Fruit fly (Drosophila melanogaster): ENCODE results near the gene CG15014.

CG15014 gene

dm6 chr3L:4348072-4348471 lies 26.0 kb upstream of the CG15014 start (continued):
- TF ChIP-seq CG1621 (tag; optimal IDR thresholded peaks at IDR 0.05) (no peak), Lpt (GFP tag; optimal IDR thresholded peaks at IDR 0.05) (no peak), CG10669 (GFP tag; optimal IDR thresholded peaks at IDR 0.05) (peak; percentile 18), Sox102F (GFP tag; optimal IDR thresholded peaks at IDR 0.05) (no peak), Hr38 (GFP tag; optimal IDR thresholded peaks at IDR 0.05) (no peak), CG8632 (GFP tag; optimal IDR thresholded peaks at IDR 0.05) (no peak), CG8319 (GFP tag; optimal IDR thresholded peaks at IDR 0.05) (no peak)

dm6 chr3L:4346379-4346778 lies 24.3 kb upstream of the CG15014 start:
- peak; percentile 92 for TF ChIP-seq Eip78C (GFP tag)
- TF ChIP-seq Eip93F (GFP tag; optimal IDR thresholded peaks at IDR 0.05): no peak
- TF ChIP-seq fd85E (GFP tag; optimal IDR thresholded peaks at IDR 0.05): no peak
- TF ChIP-seq Eip75B (GFP tag; optimal IDR thresholded peaks at IDR 0.05): peak; percentile 59
- TF ChIP-seq CG6163 (GFP tag; IDR thresholded peaks at IDR 0.05): peak; percentile 31; the same call in 1 of the 3 replicates
- TF ChIP-seq Ets96B (tag; optimal IDR thresholded peaks at IDR 0.05): peak; percentile 24
- TF ChIP-seq cyc (GFP tag; optimal IDR thresholded peaks at IDR 0.05): no peak
- no peak for TF ChIP-seq CG16779 (tag; optimal IDR thresholded peaks at IDR 0.05)
- TF ChIP-seq CG10631 (GFP tag; optimal IDR thresholded peaks at IDR 0.05): peak; percentile 67
- peak; percentile 6 for TF ChIP-seq Lpt (GFP tag; optimal IDR thresholded peaks at IDR 0.05)
- TF ChIP-seq CG32006 (GFP tag; optimal IDR thresholded peaks at IDR 0.05): peak; percentile 79
- peak; percentile 46 for TF ChIP-seq CG3032 (tag; optimal IDR thresholded peaks at IDR 0.05)
- TF ChIP-seq salr (GFP tag; optimal IDR thresholded peaks at IDR 0.05): peak; percentile 7 to 51
- TF ChIP-seq eg (GFP tag; IDR thresholded peaks at IDR 0.05): peak; percentile 58; the same call in 2 of the 3 replicates
- TF ChIP-seq CG31627 (GFP tag; optimal IDR thresholded peaks at IDR 0.05): no peak
- TF ChIP-seq CG6808 (GFP tag; optimal IDR thresholded peaks at IDR 0.05): peak; percentile 14
- peak; percentile 41 for TF ChIP-seq CG3919 (GFP tag; optimal IDR thresholded peaks at IDR 0.05)
- peak; percentile 46 for TF ChIP-seq CG10669 (GFP tag; optimal IDR thresholded peaks at IDR 0.05)
- no peak for TF ChIP-seq dac (GFP tag; optimal IDR thresholded peaks at IDR 0.05)
- TF ChIP-seq pdm3 (GFP tag; optimal IDR thresholded peaks at IDR 0.05): peak; percentile 54
- TF ChIP-seq Hr4 (GFP tag; optimal IDR thresholded peaks at IDR 0.05): peak; percentile 63
- TF ChIP-seq topi (GFP tag; optimal IDR thresholded peaks at IDR 0.05): peak; percentile 6
- peak; percentile 24 for TF ChIP-seq CG11762 (GFP tag; optimal IDR thresholded peaks at IDR 0.05; ENCODE audit: insufficient read depth)
- TF ChIP-seq CG7368 (GFP tag; optimal IDR thresholded peaks at IDR 0.05): peak; percentile 33
- TF ChIP-seq spab (GFP tag; optimal IDR thresholded peaks at IDR 0.05): peak; percentile 8
- TF ChIP-seq vri (GFP tag; optimal IDR thresholded peaks at IDR 0.05): no peak
- no peak for TF ChIP-seq dsx (GFP tag; optimal IDR thresholded peaks at IDR 0.05; ENCODE audit: poor library complexity, severe bottlenecking)
- TF ChIP-seq Hr39 (GFP tag; optimal IDR thresholded peaks at IDR 0.05): peak; percentile 29
- peak; percentile 62 for TF ChIP-seq CG4318 (GFP tag; optimal IDR thresholded peaks at IDR 0.05)
- peak; percentile 48 for TF ChIP-seq CG15336 (GFP tag; IDR thresholded peaks at IDR 0.05)
- TF ChIP-seq Met (GFP tag; optimal IDR thresholded peaks at IDR 0.05): peak; percentile 12
- 0 out of 2 replicates have a peak, but pooled peaks have one; percentile 28 for TF ChIP-seq Gug (GFP tag; IDR thresholded peaks at IDR 0.05)
- TF ChIP-seq OdsH (GFP tag; optimal IDR thresholded peaks at IDR 0.05): peak; percentile 47
- peak; percentile 55 for TF ChIP-seq achi (GFP tag; optimal IDR thresholded peaks at IDR 0.05)
- peak; percentile 37; the same call in 1 of the 3 replicates for TF ChIP-seq CG8119 (GFP tag; IDR thresholded peaks at IDR 0.05)
- no peak for TF ChIP-seq fkh (GFP tag; optimal IDR thresholded peaks at IDR 0.05)
- peak; percentile 24 for TF ChIP-seq net (GFP tag; optimal IDR thresholded peaks at IDR 0.05)
- peak; percentile 27; the same call in 1 of the 2 replicates for TF ChIP-seq CG11294 (GFP tag; IDR thresholded peaks at IDR 0.05)
- no peak for TF ChIP-seq Ets21C (GFP tag; optimal IDR thresholded peaks at IDR 0.05)
- TF ChIP-seq CG6792 (GFP tag; optimal IDR thresholded peaks at IDR 0.05): peak; percentile 7
- no peak for TF ChIP-seq esn (GFP tag; optimal IDR thresholded peaks at IDR 0.05)
- peak; percentile 25 for TF ChIP-seq fd59A (GFP tag; optimal IDR thresholded peaks at IDR 0.05)
- peak; percentile 55 for TF ChIP-seq acj6 (GFP tag; optimal IDR thresholded peaks at IDR 0.05)
- TF ChIP-seq Sox14 (GFP tag; optimal IDR thresholded peaks at IDR 0.05): peak; percentile 55

All from whole organism, prepupa.